Worm (Caenorhabditis elegans) whole organism, L4 larva: ENCODE results near the gene Y38E10A.28.

Experiments used
- aly-2 ChIP-seq: sonication (generic microtip); optimal IDR thresholded peaks from 2 replicates; lab custom pipeline; 2018; ENCODE audit warnings: missing biosample characterization, missing genetic modification characterization
- nhr-237 ChIP-seq: sonication (generic microtip); optimal IDR thresholded peaks from 2 replicates; lab custom pipeline; 2017; ENCODE audit warnings: missing biosample characterization, missing genetic modification characterization
- pha-4 ChIP-seq, 2 experiments: fragments of 150-350 bp in 1 of 2; fragments of 200-800 bp in 1 of 2; sonication (Bioruptor generic) in 1 of 2; IDR thresholded peaks in 1 of 2; optimal IDR thresholded peaks in 1 of 2; 2 replicates each; pipeline versions ENCODE4 v1.3.6 to Lab custom; 2014 to 2022; ENCODE audit warnings: missing genetic modification characterization in 2 of 2, missing genetic modification reagents in 2 of 2, missing biosample characterization in 1 of 2, missing compliant biosample characterization in 1 of 2
- skn-1 ChIP-seq: fragments of 150-350 bp; optimal IDR thresholded peaks from 2 replicates; lab custom pipeline; 2014; ENCODE audit warnings: missing biosample characterization, missing genetic modification characterization

ce11 chrII:12669882-12670281, 40.4 kb downstream of the Y38E10A.28 start:
- no peak for TF ChIP-seq skn-1 (tag; lab: Kevin White, UChicago)
- no peak for TF ChIP-seq pha-4 (GFP tag; IDR thresholded peaks at IDR 0.05; lab: Robert Waterston, UW)
- no peak for TF ChIP-seq pha-4 (tag; optimal IDR thresholded peaks at IDR 0.05; lab: Kevin White, UChicago)
- TF ChIP-seq nhr-237 (tag; lab: Kevin White, UChicago) = no peak
- no peak for TF ChIP-seq aly-2
